Worm (Caenorhabditis elegans): ENCODE results near the gene bath-33.

Gene bath-33

ce11 chrII:1618948-1619347 is 13.0 kb upstream of the bath-33 start, which contains the start of gene fbxa-166:
Gene fbxa-166, minus strand, starts transcription at chrII:1619048.
- TF ChIP-seq nhr-67 (tag; optimal IDR thresholded peaks at IDR 0.05): no peak
- no peak for TF ChIP-seq mdl-1 (tag; optimal IDR thresholded peaks at IDR 0.05)
- no peak for TF ChIP-seq fkh-2 (tag; optimal IDR thresholded peaks at IDR 0.05)
- no peak for TF ChIP-seq aly-2 (tag; optimal IDR thresholded peaks at IDR 0.05)
- no peak for TF ChIP-seq nhr-25 (tag; optimal IDR thresholded peaks at IDR 0.05)
- no peak for TF ChIP-seq unc-62 (GFP tag; optimal IDR thresholded peaks at IDR 0.05)
- TF ChIP-seq mml-1 (tag; optimal IDR thresholded peaks at IDR 0.05): no peak
- TF ChIP-seq nhr-11 (tag; optimal IDR thresholded peaks at IDR 0.05): no peak
- no peak for TF ChIP-seq hmg-11 (tag; optimal IDR thresholded peaks at IDR 0.05)
- TF ChIP-seq zag-1 (tag; optimal IDR thresholded peaks at IDR 0.05): no peak
- no peak for TF ChIP-seq eor-1 (tag; optimal IDR thresholded peaks at IDR 0.05)
- no peak for TF ChIP-seq fos-1 (tag; optimal IDR thresholded peaks at IDR 0.05)
- TF ChIP-seq nhr-43 (tag; optimal IDR thresholded peaks at IDR 0.05; ENCODE audit: poor library complexity, severe bottlenecking): no peak
- TF ChIP-seq pqm-1 (tag; optimal IDR thresholded peaks at IDR 0.05): no peak
- TF ChIP-seq nhr-12 (tag; optimal IDR thresholded peaks at IDR 0.05): no peak
- no peak for TF ChIP-seq snpc-4 (tag; optimal IDR thresholded peaks at IDR 0.05)
- no peak for TF ChIP-seq nhr-76 (tag; optimal IDR thresholded peaks at IDR 0.05)
- TF ChIP-seq egl-5 (tag; optimal IDR thresholded peaks at IDR 0.05): no peak
- TF ChIP-seq nhr-237 (tag; optimal IDR thresholded peaks at IDR 0.05): no peak

- no peak for TF ChIP-seq lin-15B (tag; optimal IDR thresholded peaks at IDR 0.05)
- no peak for TF ChIP-seq nhr-12 (tag; optimal IDR thresholded peaks at IDR 0.05)
- TF ChIP-seq egl-5 (tag; optimal IDR thresholded peaks at IDR 0.05): no peak
- no peak for TF ChIP-seq fkh-10 (GFP tag; optimal IDR thresholded peaks at IDR 0.05)
- TF ChIP-seq elt-3 (tag; optimal IDR thresholded peaks at IDR 0.05): no peak
- no peak for TF ChIP-seq R02D3.7 (tag; optimal IDR thresholded peaks at IDR 0.05)
- no peak for TF ChIP-seq elt-1 (tag; optimal IDR thresholded peaks at IDR 0.05)
- no peak for TF ChIP-seq nfya-1 (tag; optimal IDR thresholded peaks at IDR 0.05; ENCODE audit: insufficient read depth)
- TF ChIP-seq pha-4 (tag; optimal IDR thresholded peaks at IDR 0.05): no peak
- no peak for TF ChIP-seq aly-2 (tag; optimal IDR thresholded peaks at IDR 0.05)
- TF ChIP-seq nhr-28 (tag; optimal IDR thresholded peaks at IDR 0.05): no peak
- no peak for TF ChIP-seq lsy-12 (tag; optimal IDR thresholded peaks at IDR 0.05)
- TF ChIP-seq ztf-4 (tag; optimal IDR thresholded peaks at IDR 0.05): no peak
Measured at ce11 chrII:1616382-1616781, 10.4 kb upstream of the bath-33 start, which contains the start of gene fbxa-165. Gene fbxa-165, minus strand, starts transcription at chrII:1616482.

ce11 chrII:1613972-1614371 is 8.0 kb upstream of the bath-33 start, which contains the start of gene fbxa-164:
Gene fbxa-164, minus strand, starts transcription at chrII:1614072.
- TF ChIP-seq ceh-28 (tag; optimal IDR thresholded peaks at IDR 0.05) (no peak), pha-4 (tag; optimal IDR thresholded peaks at IDR 0.05) (peak; percentile 11), hmg-11 (tag; optimal IDR thresholded peaks at IDR 0.05) (no peak), nhr-237 (tag; optimal IDR thresholded peaks at IDR 0.05) (no peak), nfya-1 (tag; optimal IDR thresholded peaks at IDR 0.05; ENCODE audit: insufficient read depth) (no peak), elt-2 (tag; optimal IDR thresholded peaks at IDR 0.05) (peak; percentile 32), ama-1 (optimal IDR thresholded peaks at IDR 0.05) (no peak), nhr-67 (tag; optimal IDR thresholded peaks at IDR 0.05) (no peak), lin-39 (tag; optimal IDR thresholded peaks at IDR 0.05) (no peak), jun-1 (tag; optimal IDR thresholded peaks at IDR 0.05) (no peak)

ce11 chrII:1610630-1611029 is 4.7 kb upstream of the bath-33 start, which contains the start of gene fbxa-163:
Gene fbxa-163, minus strand, starts transcription at chrII:1610730.
- TF ChIP-seq nhr-23 (tag; optimal IDR thresholded peaks at IDR 0.05): no peak
- TF ChIP-seq elt-2 (tag; optimal IDR thresholded peaks at IDR 0.05): peak; percentile 5

ce11 chrII:1608915-1609314 is 2.9 kb upstream of the bath-33 start:
- TF ChIP-seq mml-1 (tag; optimal IDR thresholded peaks at IDR 0.05) (no peak), eor-1 (tag; optimal IDR thresholded peaks at IDR 0.05) (no peak), pqm-1 (tag; optimal IDR thresholded peaks at IDR 0.05) (peak; percentile 14), lin-39 (tag; optimal IDR thresholded peaks at IDR 0.05) (no peak), elt-2 (tag; optimal IDR thresholded peaks at IDR 0.05) (peak; percentile 88), jun-1 (tag; optimal IDR thresholded peaks at IDR 0.05) (peak; percentile 6), fkh-10 (GFP tag; optimal IDR thresholded peaks at IDR 0.05) (no peak), nhr-28 (tag; optimal IDR thresholded peaks at IDR 0.05) (no peak), pha-4 (tag; optimal IDR thresholded peaks at IDR 0.05) (peak; percentile 34)
